Fruit fly (Drosophila melanogaster) whole organism, prepupa: ENCODE data around the gene CG13403.

ENCODE experiments used
- CG10631 ChIP-seq: fragments of 200-800 bp; sonication (Bioruptor generic); optimal IDR thresholded peaks from 2 replicates; lab custom pipeline; 2016; ENCODE audit warnings: missing biosample characterization, missing genetic modification characterization
- dac ChIP-seq: fragments of 200-800 bp; sonication (Bioruptor generic); optimal IDR thresholded peaks from 2 replicates; lab custom pipeline; 2017; ENCODE audit warnings: missing biosample characterization, mild to moderate bottlenecking, missing genetic modification characterization

DNA sequence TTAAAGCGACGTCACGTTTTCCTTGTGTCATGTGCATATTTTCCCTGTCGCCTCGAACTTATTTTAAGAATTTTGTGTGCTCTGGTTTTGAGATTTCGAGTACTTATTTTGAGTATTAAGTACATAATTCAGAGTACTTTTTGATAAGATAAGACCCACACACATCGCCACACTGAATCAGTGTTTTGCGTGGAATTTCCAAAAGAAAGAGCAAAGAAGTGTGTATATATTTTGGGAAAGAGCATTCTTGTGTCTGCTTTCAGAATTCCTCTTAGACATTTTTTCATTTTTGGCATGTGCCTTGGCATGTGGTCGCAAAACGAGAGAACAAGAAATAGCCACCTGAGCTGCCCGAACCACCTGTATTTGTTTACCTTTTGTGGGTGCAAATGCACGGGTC is 24.0 kb upstream of the CG13403 start:
- no peak for TF ChIP-seq dac
- TF ChIP-seq CG10631 (GFP tag; lab: Kevin White, UChicago): no peak
